Fruit fly (Drosophila melanogaster) whole organism, prepupa: ENCODE results near the gene Las.

ENCODE experiments used
- CG4318 ChIP-seq: fragments of 200-800 bp; sonication (Bioruptor generic); optimal IDR thresholded peaks from 3 replicates; lab custom pipeline; 2017; ENCODE audit warnings: missing biosample characterization, mild to moderate bottlenecking, missing genetic modification characterization
- Eip93F ChIP-seq: fragments of 200-800 bp; sonication (Bioruptor generic); optimal IDR thresholded peaks from 2 replicates; lab custom pipeline; 2016; ENCODE audit warnings: missing biosample characterization, mild to moderate bottlenecking, missing genetic modification characterization

DNA sequence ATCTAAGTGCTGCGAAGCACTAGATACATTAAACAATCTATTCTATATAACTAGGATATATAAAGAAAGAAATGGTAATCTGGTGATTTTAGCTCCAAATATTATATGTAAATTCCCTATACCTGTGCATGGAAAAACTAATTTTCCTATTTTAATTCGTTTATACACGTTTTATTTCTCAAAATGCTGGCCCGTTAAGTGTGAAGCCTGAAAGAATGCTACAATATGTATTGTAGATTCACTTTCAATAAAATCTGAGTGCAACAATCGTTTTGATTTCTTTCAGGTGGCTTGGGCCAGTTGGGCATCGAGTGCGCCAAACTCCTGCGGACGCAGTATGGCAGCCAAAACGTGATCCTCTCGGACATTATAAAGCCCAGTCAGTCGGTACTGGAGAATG is 35.3 kb upstream of the Las start:
- TF ChIP-seq Eip93F (no peak), CG4318 (no peak)
